Fruit fly (Drosophila melanogaster) whole organism, embryonic: Measurements from ENCODE around the gene CG5500.

Experiments used
- BEAF-32 ChIP-seq: fragments of 200-800 bp; sonication (Bioruptor generic); optimal IDR thresholded peaks from 3 replicates; lab custom pipeline; 2017; ENCODE audit warnings: missing biosample characterization, missing genetic modification characterization, mild to moderate bottlenecking, moderate library complexity, missing genetic modification reagents
- Bdp1 ChIP-seq: fragments of 200-800 bp; sonication (Bioruptor generic); optimal IDR thresholded peaks from 3 replicates; lab custom pipeline; 2016; ENCODE audit warnings: missing biosample characterization, missing genetic modification characterization
- Blimp-1 ChIP-seq: fragments of 200-800 bp; sonication (Bioruptor generic); optimal IDR thresholded peaks from 3 replicates; lab custom pipeline; 2018; ENCODE audit warnings: missing biosample characterization, missing genetic modification characterization, mild to moderate bottlenecking, moderate library complexity, missing genetic modification reagents
- C15 ChIP-seq: fragments of 200-800 bp; sonication (Bioruptor generic); IDR thresholded peaks from 3 replicates; pipeline ENCODE4 v1.3.6; 2022; ENCODE audit warnings: missing biosample characterization, missing genetic modification characterization
- CG1024 ChIP-seq: fragments of 200-800 bp; sonication (Bioruptor generic); IDR thresholded peaks from 2 replicates; pipeline ENCODE4 v1.3.6; 2022; ENCODE audit warnings: missing biosample characterization, missing genetic modification characterization
- CG11398 ChIP-seq: fragments of 200-800 bp; sonication (Bioruptor generic); optimal IDR thresholded peaks from 2 replicates; lab custom pipeline; 2016; ENCODE audit warnings: missing biosample characterization, missing genetic modification characterization
- CG12391 ChIP-seq: fragments of 200-800 bp; sonication (Bioruptor generic); optimal IDR thresholded peaks from 3 replicates; lab custom pipeline; 2018; ENCODE audit warnings: missing biosample characterization, mild to moderate bottlenecking, missing genetic modification characterization, moderate library complexity
- CG12659 ChIP-seq: fragments of 200-800 bp; sonication (Bioruptor generic); optimal IDR thresholded peaks from 3 replicates; lab custom pipeline; 2017; ENCODE audit warnings: mild to moderate bottlenecking, missing biosample characterization, missing genetic modification reagents, missing genetic modification characterization
- CG12744 ChIP-seq: fragments of 200-800 bp; sonication (Bioruptor generic); optimal IDR thresholded peaks from 2 replicates; lab custom pipeline; 2016; ENCODE audit warnings: missing biosample characterization, missing genetic modification characterization
- CG13123 ChIP-seq: fragments of 200-800 bp; sonication (Bioruptor generic); optimal IDR thresholded peaks from 2 replicates; lab custom pipeline; 2016; ENCODE audit warnings: missing biosample characterization, missing genetic modification characterization
- CG13287 ChIP-seq: fragments of 200-800 bp; sonication (Bioruptor generic); IDR thresholded peaks from 2 replicates; pipeline ENCODE4 v1.3.6; 2022; ENCODE audit warnings: missing biosample characterization, missing genetic modification characterization; ENCODE audit not compliant: partially characterized antibody
- CG14014 ChIP-seq: fragments of 200-800 bp; sonication (Bioruptor generic); IDR thresholded peaks from 2 replicates; pipeline ENCODE4 v1.3.6; 2022; ENCODE audit warnings: missing biosample characterization, missing genetic modification characterization
- CG14050 ChIP-seq: fragments of 200-800 bp; sonication (Bioruptor generic); IDR thresholded peaks from 3 replicates; pipeline ENCODE4 v1.3.6; 2022; ENCODE audit warnings: missing biosample characterization, missing genetic modification characterization
- CG15479 ChIP-seq: fragments of 200-800 bp; sonication (Bioruptor generic); optimal IDR thresholded peaks from 3 replicates; lab custom pipeline; 2019; ENCODE audit warnings: missing biosample characterization, mild to moderate bottlenecking, missing genetic modification characterization, moderate library complexity
- CG16863 ChIP-seq: fragments of 200-800 bp; sonication (Bioruptor generic); optimal IDR thresholded peaks from 3 replicates; lab custom pipeline; 2016; ENCODE audit warnings: missing biosample characterization, missing genetic modification characterization
- CG17359 ChIP-seq: fragments of 200-800 bp; sonication (Bioruptor generic); optimal IDR thresholded peaks from 3 replicates; lab custom pipeline; 2018; ENCODE audit warnings: missing biosample characterization, mild to moderate bottlenecking, missing genetic modification characterization, moderate library complexity
- CG17612 ChIP-seq: fragments of 200-800 bp; sonication (Bioruptor generic); IDR thresholded peaks from 2 replicates; pipeline ENCODE4 v1.3.6; 2022; ENCODE audit warnings: missing biosample characterization, missing genetic modification characterization
- CG18599 ChIP-seq: fragments of 200-800 bp; sonication (Bioruptor generic); optimal IDR thresholded peaks from 3 replicates; lab custom pipeline; 2017; ENCODE audit warnings: missing biosample characterization, missing genetic modification characterization, mild to moderate bottlenecking, moderate library complexity, missing genetic modification reagents
- CG18619 ChIP-seq: fragments of 200-800 bp; sonication (Bioruptor generic); optimal IDR thresholded peaks from 3 replicates; lab custom pipeline; 2017; ENCODE audit warnings: missing biosample characterization, mild to moderate bottlenecking, missing genetic modification characterization
- CG2129 ChIP-seq: fragments of 200-800 bp; sonication (Bioruptor generic); IDR thresholded peaks from 2 replicates; pipeline ENCODE4 v1.3.6; 2022; ENCODE audit warnings: missing biosample characterization, missing genetic modification characterization; ENCODE audit not compliant: partially characterized antibody
- CG3407 ChIP-seq: fragments of 200-800 bp; sonication (Bioruptor generic); optimal IDR thresholded peaks from 2 replicates; lab custom pipeline; 2018; ENCODE audit warnings: missing biosample characterization, mild to moderate bottlenecking, missing genetic modification characterization
- CG4360 ChIP-seq: fragments of 200-800 bp; sonication (Bioruptor generic); IDR thresholded peaks from 2 replicates; pipeline ENCODE4 v1.3.6; 2022; ENCODE audit warnings: missing biosample characterization, missing genetic modification characterization
- CG6272 ChIP-seq: fragments of 200-800 bp; sonication (Bioruptor generic); IDR thresholded peaks from 2 replicates; pipeline ENCODE4 v1.3.6; 2022; ENCODE audit warnings: missing biosample characterization, missing genetic modification characterization
- CG7839 ChIP-seq: fragments of 200-800 bp; sonication (Bioruptor generic); optimal IDR thresholded peaks from 3 replicates; lab custom pipeline; 2018; ENCODE audit warnings: missing biosample characterization, mild to moderate bottlenecking, missing genetic modification characterization, moderate library complexity
- CG7963 ChIP-seq: fragments of 200-800 bp; sonication (Bioruptor generic); IDR thresholded peaks from 3 replicates; pipeline ENCODE4 v1.3.6; 2022; ENCODE audit warnings: missing biosample characterization, missing genetic modification characterization; ENCODE audit not compliant: partially characterized antibody
- Dad ChIP-seq: fragments of 200-800 bp; sonication (Bioruptor generic); optimal IDR thresholded peaks from 3 replicates; lab custom pipeline; 2016; ENCODE audit warnings: missing biosample characterization, missing genetic modification characterization
- Deaf1 ChIP-seq: fragments of 200-800 bp; optimal IDR thresholded peaks from 3 replicates; lab custom pipeline; 2019; ENCODE audit warnings: missing biosample characterization, mild to moderate bottlenecking, missing genetic modification characterization, moderate library complexity
- Dfd ChIP-seq, 2 experiments: fragments of >200 bp; optimal IDR thresholded peaks; 2 replicates each; lab custom pipeline; 2017; ENCODE audit warnings: missing biosample characterization in 2 of 2, missing genetic modification characterization in 2 of 2
- HmgD ChIP-seq: fragments of 200-800 bp; sonication (Bioruptor generic); optimal IDR thresholded peaks from 3 replicates; lab custom pipeline; 2016; ENCODE audit warnings: missing biosample characterization, missing genetic modification characterization
- Mad ChIP-seq: fragments of 200-800 bp; sonication (Bioruptor generic); optimal IDR thresholded peaks from 2 replicates; lab custom pipeline; 2016; ENCODE audit warnings: missing biosample characterization, missing genetic modification characterization
- NC2α ChIP-seq: fragments of 200-800 bp; sonication (Bioruptor generic); optimal IDR thresholded peaks from 2 replicates; lab custom pipeline; 2016; ENCODE audit warnings: missing biosample characterization, missing genetic modification characterization
- Oaz ChIP-seq: fragments of 200-800 bp; sonication (Bioruptor generic); IDR thresholded peaks from 2 replicates; pipeline ENCODE4 v1.3.6; 2022; ENCODE audit warnings: missing biosample characterization, missing genetic modification characterization
- Ravus ChIP-seq: fragments of 200-800 bp; sonication (Bioruptor generic); IDR thresholded peaks from 2 replicates; pipeline ENCODE4 v1.3.6; 2022; ENCODE audit warnings: missing biosample characterization, missing genetic modification characterization
- Sin3A ChIP-seq: fragments of >200 bp; optimal IDR thresholded peaks from 2 replicates; lab custom pipeline; 2018
- Spps ChIP-seq: fragments of 200-800 bp; sonication (Bioruptor generic); optimal IDR thresholded peaks from 2 replicates; lab custom pipeline; 2018; ENCODE audit warnings: missing biosample characterization, mild to moderate bottlenecking, missing genetic modification characterization
- Taf1 ChIP-seq: fragments of 200-800 bp; sonication (Bioruptor generic); IDR thresholded peaks from 2 replicates; pipeline ENCODE4 v1.3.6; 2022; ENCODE audit warnings: missing biosample characterization, missing genetic modification characterization
- Tbp ChIP-seq: fragments of >200 bp; optimal IDR thresholded peaks from 2 replicates; lab custom pipeline; 2018; ENCODE audit warnings: missing biosample characterization, missing genetic modification characterization
- ara ChIP-seq: fragments of 200-800 bp; sonication (Bioruptor generic); IDR thresholded peaks from 2 replicates; pipeline ENCODE4 v1.3.6; 2022; ENCODE audit warnings: missing biosample characterization, missing genetic modification characterization
- az2 ChIP-seq: fragments of 200-800 bp; sonication (Bioruptor generic); optimal IDR thresholded peaks from 3 replicates; lab custom pipeline; 2016; ENCODE audit warnings: missing biosample characterization, missing genetic modification characterization
- ewg ChIP-seq: fragments of 200-800 bp; sonication (Bioruptor generic); optimal IDR thresholded peaks from 3 replicates; lab custom pipeline; 2017; ENCODE audit warnings: mild to moderate bottlenecking, missing biosample characterization, missing genetic modification reagents, missing genetic modification characterization
- fd64A ChIP-seq: fragments of 200-800 bp; sonication (Bioruptor generic); optimal IDR thresholded peaks from 3 replicates; lab custom pipeline; 2018; ENCODE audit warnings: missing biosample characterization, mild to moderate bottlenecking, missing genetic modification characterization
- gsb-n ChIP-seq: fragments of 200-800 bp; sonication (Bioruptor generic); optimal IDR thresholded peaks from 3 replicates; lab custom pipeline; 2018; ENCODE audit warnings: missing biosample characterization, mild to moderate bottlenecking, missing genetic modification characterization
- hkb ChIP-seq, 2 experiments: fragments of 200-800 bp in 1 of 2; fragments of >200 bp in 1 of 2; sonication (Bioruptor generic) in 1 of 2; IDR thresholded peaks in 1 of 2; optimal IDR thresholded peaks in 1 of 2; 2 replicates each; pipeline versions ENCODE4 v1.3.6 to Lab custom; 2017 to 2022; ENCODE audit warnings: missing biosample characterization in 1 of 2, missing genetic modification characterization in 1 of 2
- p53 ChIP-seq: fragments of 200-800 bp; sonication (Bioruptor generic); optimal IDR thresholded peaks from 2 replicates; lab custom pipeline; 2016; ENCODE audit warnings: missing biosample characterization, missing genetic modification characterization
- pan ChIP-seq, 4 experiments: fragments of >200 bp in 3 of 4; fragments of 200-800 bp in 1 of 4; sonication (Bioruptor generic) in 1 of 4; optimal IDR thresholded peaks in 3 of 4; IDR thresholded peaks in 1 of 4; 2 replicates each; pipeline versions ENCODE4 v1.3.6 to Lab custom; 2017 to 2022; ENCODE audit warnings: missing biosample characterization in 2 of 4, missing genetic modification characterization in 2 of 4, mixed read lengths in 1 of 4
- ranshi ChIP-seq: fragments of 200-800 bp; sonication (Bioruptor generic); IDR thresholded peaks from 2 replicates; pipeline ENCODE4 v1.3.6; 2022; ENCODE audit warnings: missing biosample characterization, missing genetic modification characterization
- sens-2 ChIP-seq: fragments of 200-800 bp; sonication (Bioruptor generic); IDR thresholded peaks from 2 replicates; pipeline ENCODE4 v1.3.6; 2022; ENCODE audit warnings: missing biosample characterization, missing genetic modification characterization
- seq ChIP-seq: fragments of 200-800 bp; sonication (Bioruptor generic); IDR thresholded peaks from 2 replicates; pipeline ENCODE4 v1.3.6; 2022; ENCODE audit warnings: missing biosample characterization, missing genetic modification characterization
- sima ChIP-seq: fragments of 200-800 bp; sonication (Bioruptor generic); optimal IDR thresholded peaks from 2 replicates; lab custom pipeline; 2016; ENCODE audit warnings: missing biosample characterization, missing genetic modification characterization
- slp2 ChIP-seq: fragments of 200-800 bp; sonication (Bioruptor generic); optimal IDR thresholded peaks from 2 replicates; lab custom pipeline; 2016; ENCODE audit warnings: missing biosample characterization, missing genetic modification characterization
- zf30C ChIP-seq: fragments of 200-800 bp; sonication (Bioruptor generic); optimal IDR thresholded peaks from 3 replicates; lab custom pipeline; 2018; ENCODE audit warnings: missing biosample characterization, mild to moderate bottlenecking, missing genetic modification characterization

CG5500 gene

DNA sequence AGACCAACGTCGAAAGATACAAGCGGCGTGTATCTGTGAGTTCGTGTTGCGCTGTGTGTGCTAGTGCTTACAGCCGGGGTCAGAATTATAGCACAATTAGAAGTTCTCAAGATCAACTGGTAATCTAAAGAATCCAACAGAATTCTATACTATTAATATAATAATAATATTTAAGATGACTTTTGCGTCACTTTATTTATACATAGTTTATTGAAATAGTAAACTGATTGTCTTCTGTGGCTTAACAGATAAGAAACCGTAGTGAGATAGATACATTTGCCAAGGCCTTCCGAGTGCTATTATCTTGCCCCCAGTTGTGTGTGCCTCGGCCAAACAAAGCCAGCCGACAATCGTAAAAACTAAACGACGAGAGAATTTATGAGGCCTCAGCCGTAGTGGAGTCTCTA, 9.9 kb downstream of the CG5500 start (continued):
- TF ChIP-seq CG13123 (no peak), CG12391 (tag; lab: Kevin White, UChicago) (peak; percentile 82), gsb-n (tag; lab: Kevin White, UChicago) (peak; percentile 88), pan (optimal IDR thresholded peaks at IDR 0.05; lab: Kevin White, UChicago) (no peak), pan (GFP tag; optimal IDR thresholded peaks at IDR 0.05 in 1 of 2, IDR thresholded peaks at IDR 0.05 in 1 of 2) (peak in 1 of 2 experiments; percentile 62), CG16863 (GFP tag; lab: Kevin White, UChicago) (no peak), CG15479 (GFP tag; lab: Kevin White, UChicago) (no peak), CG18599 (GFP tag; lab: Kevin White, UChicago) (peak; percentile 60), CG2129 (no peak), CG14050 (GFP tag; lab: Robert Waterston, UW) (no peak), CG13287 (no peak), CG6272 (GFP tag; lab: Robert Waterston, UW) (no peak), seq (GFP tag; lab: Robert Waterston, UW) (no peak), NC2α (GFP tag; lab: Kevin White, UChicago) (no peak), Mad (no peak), CG17359 (tag; lab: Kevin White, UChicago) (peak; percentile 62), CG14014 (GFP tag; lab: Robert Waterston, UW) (peak; percentile 37; the same call in 1 of the 2 replicates), hkb (optimal IDR thresholded peaks at IDR 0.05; lab: Kevin White, UChicago) (no peak), hkb (GFP tag; IDR thresholded peaks at IDR 0.05; lab: Robert Waterston, UW) (no peak; the same call in none of the 2 replicates), ewg (GFP tag; lab: Kevin White, UChicago) (peak; percentile 47), Sin3A (no peak), Tbp (GFP tag; lab: Kevin White, UChicago) (no peak), sens-2 (GFP tag; lab: Robert Waterston, UW) (no peak), Ravus (GFP tag; lab: Robert Waterston, UW) (no peak), fd64A (GFP tag; lab: Kevin White, UChicago) (peak; percentile 37), Blimp-1 (GFP tag; lab: Kevin White, UChicago) (peak; percentile 73), CG7963 (GFP tag; lab: Robert Waterston, UW) (no peak), az2 (GFP tag; lab: Kevin White, UChicago) (peak; percentile 65), C15 (no peak), CG4360 (GFP tag; lab: Robert Waterston, UW) (no peak), HmgD (no peak), BEAF-32 (GFP tag; lab: Kevin White, UChicago) (no peak), Deaf1 (tag; lab: Kevin White, UChicago) (peak; percentile 74), CG12659 (GFP tag; lab: Kevin White, UChicago) (peak; percentile 46), Taf1 (GFP tag; lab: Robert Waterston, UW) (no peak), Bdp1 (GFP tag; lab: Kevin White, UChicago) (no peak), sima (GFP tag; lab: Kevin White, UChicago) (no peak), slp2 (GFP tag; lab: Kevin White, UChicago) (no peak), CG3407 (peak; percentile 59), zf30C (GFP tag; lab: Kevin White, UChicago) (no peak), Spps (tag; lab: Kevin White, UChicago) (peak; percentile 63), CG12744 (no peak), CG18619 (GFP tag; lab: Kevin White, UChicago) (peak; percentile 61), Oaz (GFP tag; lab: Robert Waterston, UW) (no peak; the same call in 1 of the 2 replicates), ranshi (GFP tag; lab: Robert Waterston, UW) (peak; percentile 45; the same call in 1 of the 2 replicates), Dad (GFP tag; lab: Kevin White, UChicago) (no peak), p53 (GFP tag; lab: Kevin White, UChicago) (no peak), CG7839 (tag; lab: Kevin White, UChicago) (peak; percentile 82), Dfd (GFP tag; optimal IDR thresholded peaks at IDR 0.05; lab: Kevin White, UChicago) (no peak), CG11398 (no peak), ara (GFP tag; lab: Robert Waterston, UW) (peak; percentile 67), CG17612 (no peak), CG1024 (GFP tag; lab: Robert Waterston, UW) (0 out of 2 replicates have a peak, but pooled peaks have one; percentile 22)
